Worm (Caenorhabditis elegans) whole organism, L2 larva: ENCODE data around the gene F31B9.4.
A peak's percentile ranks its signal among the peaks of the same experiment; 100 is the strongest.

ENCODE experiments used
- Y55F3AM.14 ChIP-seq: fragments of 200-800 bp; sonication (Bioruptor generic); optimal IDR thresholded peaks from 2 replicates; lab custom pipeline; 2018; ENCODE audit warnings: mild to moderate bottlenecking, missing genetic modification characterization, missing compliant biosample characterization
- aly-2 ChIP-seq: fragments of 150-350 bp; optimal IDR thresholded peaks from 2 replicates; lab custom pipeline; 2014; ENCODE audit warnings: missing biosample characterization, missing genetic modification characterization
- ama-1 ChIP-seq: fragments of 150-350 bp; optimal IDR thresholded peaks from 2 replicates; lab custom pipeline; 2018; ENCODE audit warnings: inconsistent platforms
- ceh-16 ChIP-seq: fragments of 150-350 bp; optimal IDR thresholded peaks from 2 replicates; lab custom pipeline; 2014; ENCODE audit warnings: missing biosample characterization, missing genetic modification characterization
- ceh-82 ChIP-seq: fragments of 150-350 bp; optimal IDR thresholded peaks from 2 replicates; lab custom pipeline; 2014; ENCODE audit warnings: missing biosample characterization, missing genetic modification characterization
- crh-2 ChIP-seq: sonication (generic microtip); optimal IDR thresholded peaks from 2 replicates; lab custom pipeline; 2017; ENCODE audit warnings: missing biosample characterization, missing genetic modification characterization
- fos-1 ChIP-seq: fragments of 150-350 bp; optimal IDR thresholded peaks from 2 replicates; lab custom pipeline; 2014; ENCODE audit warnings: missing biosample characterization, missing genetic modification characterization
- mdl-1 ChIP-seq, 2 experiments: fragments of 150-350 bp in 1 of 2; sonication (generic microtip) in 1 of 2; optimal IDR thresholded peaks; 2 replicates each; lab custom pipeline; 2017; ENCODE audit warnings: missing biosample characterization in 2 of 2, missing genetic modification characterization in 2 of 2
- nhr-10 ChIP-seq: sonication (generic microtip); optimal IDR thresholded peaks from 2 replicates; lab custom pipeline; 2017; ENCODE audit warnings: missing biosample characterization, missing genetic modification characterization
- nhr-11 ChIP-seq: fragments of 150-350 bp; optimal IDR thresholded peaks from 2 replicates; lab custom pipeline; 2014; ENCODE audit warnings: missing biosample characterization, missing genetic modification characterization
- snpc-4 ChIP-seq: fragments of 150-350 bp; optimal IDR thresholded peaks from 2 replicates; lab custom pipeline; 2014; ENCODE audit warnings: missing biosample characterization, missing genetic modification characterization
- unc-39 ChIP-seq: fragments of 150-350 bp; optimal IDR thresholded peaks from 2 replicates; lab custom pipeline; 2014; ENCODE audit warnings: missing biosample characterization, missing genetic modification characterization
- unc-55 ChIP-seq: fragments of 150-350 bp; sonication (generic microtip); optimal IDR thresholded peaks from 3 replicates; lab custom pipeline; 2014; ENCODE audit warnings: missing biosample characterization, missing genetic modification reagents, missing genetic modification characterization

DNA sequence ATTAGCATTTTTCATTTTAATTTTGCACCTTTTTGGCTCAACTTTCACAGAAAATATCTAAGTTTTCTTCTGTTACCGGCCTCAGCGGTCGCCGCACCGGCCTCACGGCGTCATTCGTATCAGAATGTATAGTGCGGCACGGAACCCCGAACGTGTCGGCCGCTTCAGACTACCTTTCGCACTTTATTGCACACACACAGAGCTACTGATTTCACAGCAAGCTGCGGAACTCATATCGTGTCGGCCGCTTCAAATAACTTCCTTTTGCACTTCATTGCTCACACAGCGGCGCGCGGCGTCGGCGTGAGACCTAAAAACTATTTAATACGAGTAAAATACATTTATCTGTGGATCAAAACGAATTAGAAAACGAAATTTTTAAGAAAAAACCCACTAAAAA, 32.4 kb downstream of the F31B9.4 start:
- TF ChIP-seq nhr-11 (tag; lab: Kevin White, UChicago) = no peak
- TF ChIP-seq ceh-16 = no peak
- TF ChIP-seq aly-2 = no peak
- no peak for TF ChIP-seq Y55F3AM.14
- no peak for TF ChIP-seq mdl-1 (tag; optimal IDR thresholded peaks at IDR 0.05; lab: Kevin White, UChicago)
- TF ChIP-seq nhr-10 (tag; lab: Kevin White, UChicago) = no peak
- TF ChIP-seq unc-55 (GFP tag; lab: Kevin White, UChicago) = no peak
- TF ChIP-seq ama-1 = no peak
- TF ChIP-seq fos-1 (tag; lab: Kevin White, UChicago) = no peak
- no peak for TF ChIP-seq crh-2 (tag; lab: Kevin White, UChicago)
- TF ChIP-seq ceh-82 (tag; lab: Kevin White, UChicago) = no peak
- TF ChIP-seq snpc-4 (tag; lab: Kevin White, UChicago) = peak; percentile 4
- TF ChIP-seq unc-39 (tag; lab: Kevin White, UChicago) = no peak
